Fruit fly (Drosophila melanogaster): Measurements from ENCODE around the gene CG17776.

The CG17776 gene

DNA sequence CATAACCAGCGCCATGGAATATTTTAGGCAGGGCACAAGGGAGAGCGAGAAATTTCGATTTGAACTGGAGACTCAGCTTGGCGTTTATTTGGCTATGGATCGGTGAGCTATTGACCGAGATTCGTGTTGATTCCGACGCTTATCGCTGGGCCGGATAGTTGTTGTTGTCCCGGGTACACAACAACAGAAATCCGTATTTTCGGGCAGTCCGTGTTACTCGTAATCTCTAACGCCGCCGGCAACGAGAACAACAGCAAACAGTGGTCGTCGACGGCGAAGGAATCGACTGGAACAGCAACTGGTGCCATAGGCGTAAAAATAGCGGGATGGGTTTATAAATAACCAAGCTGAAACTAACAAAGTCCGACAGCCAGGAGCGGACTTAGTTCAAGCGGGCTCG, 7.4 kb downstream of the CG17776 start (continued):
- TF ChIP-seq Hmr (GFP tag; optimal IDR thresholded peaks at IDR 0.05) (no peak), CG7987 (GFP tag; optimal IDR thresholded peaks at IDR 0.05) (no peak), Nf-YA (GFP tag; IDR thresholded peaks at IDR 0.05) (no peak), CG17359 (tag; optimal IDR thresholded peaks at IDR 0.05) (peak; percentile 9), CG6791 (GFP tag; IDR thresholded peaks at IDR 0.05; ENCODE audit: partially characterized antibody) (no peak), Taf1 (GFP tag; IDR thresholded peaks at IDR 0.05) (no peak), run (tag; optimal IDR thresholded peaks at IDR 0.05) (no peak), Xrp1 (GFP tag; IDR thresholded peaks at IDR 0.05) (peak; percentile 50), wek (GFP tag; optimal IDR thresholded peaks at IDR 0.05) (peak; percentile 26), sug (tag; optimal IDR thresholded peaks at IDR 0.05) (peak; percentile 4), p53 (GFP tag; optimal IDR thresholded peaks at IDR 0.05) (no peak), bcd (GFP tag; optimal IDR thresholded peaks at IDR 0.05) (no peak), lilli (GFP tag; optimal IDR thresholded peaks at IDR 0.05) (no peak), kni (GFP tag; optimal IDR thresholded peaks at IDR 0.05) (peak; percentile 20), CG3407 (GFP tag; optimal IDR thresholded peaks at IDR 0.05) (peak; percentile 27), sens (GFP tag) (peak; percentile 5), ro (GFP tag; IDR thresholded peaks at IDR 0.05) (no peak), mld (GFP tag; IDR thresholded peaks at IDR 0.05; ENCODE audit: partially characterized antibody) (no peak), ATbp (GFP tag; optimal IDR thresholded peaks at IDR 0.05) (peak; percentile 59), seq (GFP tag; IDR thresholded peaks at IDR 0.05) (no peak), CG4328 (GFP tag; optimal IDR thresholded peaks at IDR 0.05) (no peak), CG18619 (GFP tag; optimal IDR thresholded peaks at IDR 0.05) (no peak), CG18764 (GFP tag; optimal IDR thresholded peaks at IDR 0.05) (no peak), Mrtf (GFP tag; IDR thresholded peaks at IDR 0.05) (no peak), CG10565 (GFP tag; optimal IDR thresholded peaks at IDR 0.05) (no peak), Vsx1 (GFP tag; optimal IDR thresholded peaks at IDR 0.05) (no peak), CrebB (tag; optimal IDR thresholded peaks at IDR 0.05) (no peak), cato (GFP tag; optimal IDR thresholded peaks at IDR 0.05; ENCODE audit: borderline replicate concordance) (no peak), Aef1 (GFP tag; IDR thresholded peaks at IDR 0.05) (no peak), jing (GFP tag; optimal IDR thresholded peaks at IDR 0.05) (no peak), MTF-1 (GFP tag; optimal IDR thresholded peaks at IDR 0.05; ENCODE audit: borderline replicate concordance) (no peak), Ets65A (GFP tag) (no peak), Med (GFP tag) (peak; percentile 31), CG3995 (GFP tag; optimal IDR thresholded peaks at IDR 0.05) (no peak), CG9609 (GFP tag; optimal IDR thresholded peaks at IDR 0.05) (no peak), Awh (GFP tag; IDR thresholded peaks at IDR 0.05) (peak; percentile 35; the same call in 1 of the 2 replicates), Rx (GFP tag; IDR thresholded peaks at IDR 0.05) (no peak), CG14050 (GFP tag; IDR thresholded peaks at IDR 0.05) (no peak), schlank (tag; optimal IDR thresholded peaks at IDR 0.05) (no peak), CG1529 (GFP tag; optimal IDR thresholded peaks at IDR 0.05) (no peak), CG8281 (tag; optimal IDR thresholded peaks at IDR 0.05) (no peak), CG13296 (GFP tag; optimal IDR thresholded peaks at IDR 0.05) (no peak), CG4360 (GFP tag; IDR thresholded peaks at IDR 0.05) (peak; percentile 40; the same call in 1 of the 2 replicates), CG12236 (GFP tag; optimal IDR thresholded peaks at IDR 0.05) (no peak), Nf-YB (GFP tag; optimal IDR thresholded peaks at IDR 0.05) (no peak), CG9437 (GFP tag; optimal IDR thresholded peaks at IDR 0.05) (no peak), Ets97D (GFP tag; optimal IDR thresholded peaks at IDR 0.05) (no peak)
